Fruit fly (Drosophila melanogaster) whole organism, adult: Measurements from ENCODE around the gene Cals.

Experiments
- CG11617 ChIP-seq: fragments of 200-800 bp; sonication (Bioruptor generic); optimal IDR thresholded peaks from 2 replicates; lab custom pipeline; 2017; ENCODE audit warnings: mild to moderate bottlenecking, missing biosample characterization, missing genetic modification reagents, missing genetic modification characterization
- CG12768 ChIP-seq: fragments of 200-800 bp; sonication (Bioruptor generic); optimal IDR thresholded peaks from 2 replicates; lab custom pipeline; 2017; ENCODE audit warnings: missing biosample characterization, missing genetic modification characterization, mild to moderate bottlenecking, moderate library complexity, missing genetic modification reagents
- CG14711 ChIP-seq: fragments of 200-800 bp; sonication (Bioruptor generic); optimal IDR thresholded peaks from 2 replicates; lab custom pipeline; 2018; ENCODE audit warnings: missing biosample characterization, mild to moderate bottlenecking, missing genetic modification characterization, moderate library complexity
- CG1620 ChIP-seq: fragments of 200-800 bp; sonication (Bioruptor generic); optimal IDR thresholded peaks from 2 replicates; lab custom pipeline; 2016; ENCODE audit warnings: missing biosample characterization, missing genetic modification characterization
- CG33017 ChIP-seq: fragments of 200-800 bp; sonication (Bioruptor generic); optimal IDR thresholded peaks from 2 replicates; lab custom pipeline; 2018; ENCODE audit warnings: missing biosample characterization, mild to moderate bottlenecking, missing genetic modification characterization, moderate library complexity
- CG5204 ChIP-seq: fragments of 200-800 bp; sonication (Bioruptor generic); optimal IDR thresholded peaks from 2 replicates; lab custom pipeline; 2016; ENCODE audit warnings: missing biosample characterization, missing genetic modification characterization
- CG7045 ChIP-seq: fragments of 200-800 bp; sonication (Bioruptor generic); optimal IDR thresholded peaks from 2 replicates; lab custom pipeline; 2017; ENCODE audit warnings: missing biosample characterization, mild to moderate bottlenecking, missing genetic modification characterization
- CG7101 ChIP-seq: fragments of 200-800 bp; sonication (Bioruptor generic); optimal IDR thresholded peaks from 2 replicates; lab custom pipeline; 2018; ENCODE audit warnings: missing biosample characterization, mild to moderate bottlenecking, missing genetic modification characterization, moderate library complexity
- Clk ChIP-seq: fragments of 200-800 bp; sonication (Bioruptor generic); optimal IDR thresholded peaks from 2 replicates; lab custom pipeline; 2017; ENCODE audit warnings: missing biosample characterization, missing genetic modification characterization
- Crg-1 ChIP-seq: fragments of 200-800 bp; sonication (Bioruptor generic); optimal IDR thresholded peaks from 2 replicates; lab custom pipeline; 2016; ENCODE audit warnings: missing biosample characterization, missing genetic modification characterization
- Hr96 ChIP-seq: fragments of 200-800 bp; sonication (Bioruptor generic); optimal IDR thresholded peaks from 2 replicates; lab custom pipeline; 2016; ENCODE audit warnings: missing biosample characterization, missing genetic modification characterization
- Mnt ChIP-seq: fragments of 200-800 bp; sonication (Bioruptor generic); optimal IDR thresholded peaks from 2 replicates; lab custom pipeline; 2016; ENCODE audit warnings: missing biosample characterization, mild to moderate bottlenecking, missing genetic modification characterization
- bab1 ChIP-seq: fragments of 200-800 bp; sonication (Bioruptor generic); optimal IDR thresholded peaks from 3 replicates; lab custom pipeline; 2019; ENCODE audit warnings: missing biosample characterization, mild to moderate bottlenecking, missing genetic modification characterization, moderate library complexity
- cic ChIP-seq: fragments of 200-800 bp; sonication (Bioruptor generic); optimal IDR thresholded peaks from 2 replicates; lab custom pipeline; 2017; ENCODE audit warnings: missing biosample characterization, mild to moderate bottlenecking, missing genetic modification characterization, moderate library complexity
- cnc ChIP-seq, 2 experiments: fragments of >200 bp; optimal IDR thresholded peaks; 2 replicates each; lab custom pipeline; 2017
- kay ChIP-seq: fragments of 200-800 bp; sonication (Bioruptor generic); peaks from one replicate; lab custom pipeline; 2016; ENCODE audit warnings: missing biosample characterization, missing genetic modification characterization, borderline replicate concordance
- ovo ChIP-seq: fragments of 200-800 bp; sonication (Bioruptor generic); optimal IDR thresholded peaks from 2 replicates; lab custom pipeline; 2016; ENCODE audit warnings: missing biosample characterization, missing genetic modification characterization
- pad ChIP-seq: fragments of 200-800 bp; sonication (Bioruptor generic); optimal IDR thresholded peaks from 3 replicates; lab custom pipeline; 2017; ENCODE audit warnings: missing biosample characterization, missing genetic modification characterization, mild to moderate bottlenecking, moderate library complexity, missing genetic modification reagents
- tj ChIP-seq: fragments of 200-800 bp; sonication (Bioruptor generic); optimal IDR thresholded peaks from 3 replicates; lab custom pipeline; 2017; ENCODE audit warnings: missing biosample characterization, mild to moderate bottlenecking, missing genetic modification characterization, moderate library complexity
- toe ChIP-seq: fragments of 200-800 bp; sonication (Bioruptor generic); optimal IDR thresholded peaks from 2 replicates; lab custom pipeline; 2016; ENCODE audit warnings: missing biosample characterization, missing genetic modification characterization

The Cals gene

dm6 chr4:1106114-1106513 is 17.0 kb downstream of the Cals start:
- no peak for TF ChIP-seq cic
- peak; percentile 7 for TF ChIP-seq kay (GFP tag; lab: Kevin White, UChicago)

dm6 chr4:1097608-1098262 is 25.4 kb downstream of the Cals start:
- TF ChIP-seq CG5204 (GFP tag; lab: Kevin White, UChicago) (no peak), cic (no peak), CG1620 (no peak), tj (GFP tag; lab: Kevin White, UChicago) (no peak), Mnt (GFP tag; lab: Kevin White, UChicago) (no peak), ovo (GFP tag; lab: Kevin White, UChicago) (no peak)

dm6 chr4:1093446-1093845 is 29.7 kb downstream of the Cals start:
- no peak for TF ChIP-seq pad (GFP tag; lab: Kevin White, UChicago)
- TF ChIP-seq Crg-1 (GFP tag; lab: Kevin White, UChicago): no peak
- no peak for TF ChIP-seq cic
- no peak for TF ChIP-seq CG33017
- no peak for TF ChIP-seq CG14711
- TF ChIP-seq CG7101 (tag; lab: Kevin White, UChicago): no peak
- no peak for TF ChIP-seq ovo (GFP tag; lab: Kevin White, UChicago)
- no peak for TF ChIP-seq toe
- no peak for TF ChIP-seq Clk (GFP tag; lab: Kevin White, UChicago)
- no peak for TF ChIP-seq CG1620
- TF ChIP-seq CG12768: no peak
- TF ChIP-seq CG5204 (GFP tag; lab: Kevin White, UChicago): no peak
- no peak for TF ChIP-seq bab1
- TF ChIP-seq cnc (optimal IDR thresholded peaks at IDR 0.05; lab: Kevin White, UChicago): no peak
- no peak for TF ChIP-seq tj (GFP tag; lab: Kevin White, UChicago)
- TF ChIP-seq Hr96: no peak
- no peak for TF ChIP-seq CG11617 (GFP tag; lab: Kevin White, UChicago)
- TF ChIP-seq Mnt (GFP tag; lab: Kevin White, UChicago): no peak
- no peak for TF ChIP-seq CG7045

- TF ChIP-seq CG7045: no peak
- no peak for TF ChIP-seq Hr96
- no peak for TF ChIP-seq CG5204 (GFP tag; lab: Kevin White, UChicago)
- TF ChIP-seq bab1: no peak
- TF ChIP-seq CG1620: no peak
These were observed 32.9 kb downstream of the Cals start for dm6 chr4:1090304-1090703.

- TF ChIP-seq Crg-1 (GFP tag; lab: Kevin White, UChicago) (no peak), CG7101 (tag; lab: Kevin White, UChicago) (no peak), bab1 (no peak), pad (GFP tag; lab: Kevin White, UChicago) (no peak), CG33017 (no peak), CG1620 (no peak), CG14711 (no peak), Mnt (GFP tag; lab: Kevin White, UChicago) (no peak), Clk (GFP tag; lab: Kevin White, UChicago) (no peak), CG5204 (GFP tag; lab: Kevin White, UChicago) (no peak), toe (no peak), Hr96 (no peak)
These were observed 34.7 kb downstream of the Cals start, which contains the start of gene sv for dm6 chr4:1088480-1088879. TSS of gene sv (plus strand) at chr4:1088798.

- TF ChIP-seq CG12768 (no peak), toe (no peak), tj (GFP tag; lab: Kevin White, UChicago) (no peak), ovo (GFP tag; lab: Kevin White, UChicago) (no peak), bab1 (peak; percentile 59)
These were observed 38.7 kb downstream of the Cals start, which contains the start of gene Actbeta for dm6 chr4:1084326-1085062. TSS of gene Actbeta (minus strand) at chr4:1084796.

- TF ChIP-seq cnc (optimal IDR thresholded peaks at IDR 0.05; lab: Kevin White, UChicago): no peak
- peak; percentile 75 for TF ChIP-seq cic
- TF ChIP-seq kay (GFP tag; lab: Kevin White, UChicago): peak; percentile 1
These were observed 58.4 kb downstream of the Cals start, which contains the start of gene Zyx for dm6 chr4:1064652-1065218. TSS of gene Zyx (minus strand) at chr4:1065001.

dm6 chr4:1064219-1064618 is 58.9 kb downstream of the Cals start:
- no peak for TF ChIP-seq tj (GFP tag; lab: Kevin White, UChicago)
- TF ChIP-seq CG11617 (GFP tag; lab: Kevin White, UChicago): peak; percentile 16
- TF ChIP-seq CG33017: peak; percentile 48
- no peak for TF ChIP-seq CG1620
- peak; percentile 71 for TF ChIP-seq kay (GFP tag; lab: Kevin White, UChicago)
- TF ChIP-seq CG12768: no peak
- peak; percentile 52 for TF ChIP-seq CG7101 (tag; lab: Kevin White, UChicago)
